Fruit fly (Drosophila melanogaster) Kc167 (cell line): ENCODE measurements around the gene Acp63F.

Experiments
- Myc ChIP-seq: fragments of >200 bp; optimal IDR thresholded peaks from 2 replicates; lab custom pipeline; 2017; ENCODE audit warnings: missing external identifiers
- Sin3A ChIP-seq: fragments of >200 bp; optimal IDR thresholded peaks from 2 replicates; lab custom pipeline; 2018; ENCODE audit warnings: missing external identifiers
- h ChIP-seq: fragments of >200 bp; optimal IDR thresholded peaks from 3 replicates; lab custom pipeline; 2018; ENCODE audit warnings: missing external identifiers
- insv ChIP-seq: fragments of >200 bp; optimal IDR thresholded peaks from 3 replicates; lab custom pipeline; 2018; ENCODE audit warnings: missing external identifiers
- psq ChIP-seq: fragments of >200 bp; optimal IDR thresholded peaks from 2 replicates; lab custom pipeline; 2017; ENCODE audit warnings: missing external identifiers

DNA sequence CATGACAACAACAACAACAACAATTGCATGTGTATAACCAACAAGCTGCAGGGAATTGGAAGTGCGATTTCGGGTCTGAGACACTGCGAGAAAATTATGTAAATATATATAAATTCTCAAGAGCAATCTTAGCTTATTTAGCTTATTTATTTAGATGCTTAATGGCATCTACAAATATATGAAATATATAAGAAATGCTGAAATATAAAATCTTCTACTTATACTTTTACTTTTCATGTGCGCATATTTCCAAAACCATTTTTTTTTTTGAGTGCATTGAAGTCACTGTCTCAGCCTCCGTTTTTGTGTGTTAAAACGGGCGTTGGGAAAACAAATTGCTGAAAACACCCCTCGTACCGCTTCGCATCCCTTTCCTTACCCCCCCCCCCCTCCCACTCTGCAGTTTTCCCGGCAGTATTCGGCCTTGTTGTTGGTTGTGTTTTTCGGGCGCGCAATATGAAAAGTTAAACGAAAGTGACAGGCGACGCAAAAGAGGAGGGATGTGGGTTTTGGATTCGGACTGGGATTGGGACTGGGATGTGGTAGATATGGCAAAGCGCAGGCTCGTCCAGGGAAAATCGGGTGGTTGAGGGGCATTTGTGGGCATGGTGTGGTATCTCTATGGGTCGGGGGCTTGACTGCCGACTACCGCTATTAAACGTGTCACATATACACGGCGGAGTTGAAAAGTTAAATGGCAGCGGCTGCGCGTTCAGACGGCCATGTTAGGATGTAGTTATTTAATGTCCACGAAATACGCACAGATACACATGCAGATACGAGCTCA lies 39.2 kb upstream of the Acp63F start:
- TF ChIP-seq h (no peak), psq (lab: Kevin White, UChicago) (no peak), insv (lab: Kevin White, UChicago) (no peak), Sin3A (no peak), Myc (no peak)
